In the genomic region with DNA sequence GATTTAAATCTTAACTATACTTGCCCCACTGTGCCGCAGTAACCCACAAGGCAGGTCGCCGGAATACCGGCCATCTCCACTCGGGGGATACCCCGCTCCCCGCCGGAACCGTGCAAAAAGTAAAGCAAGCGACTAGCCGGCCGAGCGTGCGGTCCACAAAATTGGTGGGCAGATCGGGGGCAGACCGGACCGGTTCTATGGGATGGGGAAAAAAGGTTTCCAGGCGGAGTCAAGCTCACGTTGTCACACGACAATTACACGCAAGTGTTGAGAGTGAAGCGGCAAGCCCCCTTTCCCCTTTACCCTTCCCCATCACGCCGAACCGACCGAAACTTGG, we compare ENCODE assay signal across 4 fruit fly cellular contexts.
TF ChIP-seq lines count a peak whose summit lies in the region.

No protein-coding gene starts in this region.

- TF ChIP-seq CTCF in whole organism, embryonic (GFP tag; optimal IDR thresholded peaks at IDR 0.05; lab: Kevin White, UChicago) = no peak

TF ChIP-seq in whole organism, embryonic, 481 proteins besides CTCF, POLR2A, EP300 and RAD21 (continues in another document):
- TF ChIP-seq Blimp-1 (GFP tag; optimal IDR thresholded peaks at IDR 0.05; lab: Kevin White, UChicago) (peak; percentile 64), phol (tag; optimal IDR thresholded peaks at IDR 0.05; lab: Kevin White, UChicago) (no peak), CG12769 (tag; optimal IDR thresholded peaks at IDR 0.05; lab: Kevin White, UChicago) (peak; percentile 55), mld (GFP tag; IDR thresholded peaks at IDR 0.05; lab: Robert Waterston, UW; ENCODE audit: partially characterized antibody) (no peak), CG17361 (GFP tag; IDR thresholded peaks at IDR 0.05; lab: Robert Waterston, UW) (peak; percentile 26; the same call in 2 of the 3 replicates), Ets65A (GFP tag; lab: Kevin White, UChicago) (peak; percentile 3), Med (GFP tag; lab: Kevin White, UChicago) (peak; percentile 55), az2 (GFP tag; optimal IDR thresholded peaks at IDR 0.05; lab: Kevin White, UChicago) (no peak), CG8924 (tag; optimal IDR thresholded peaks at IDR 0.05; lab: Kevin White, UChicago) (peak; percentile 20), CG13775 (GFP tag; optimal IDR thresholded peaks at IDR 0.05; lab: Kevin White, UChicago) (peak; percentile 13), gsb (GFP tag; IDR thresholded peaks at IDR 0.05; lab: Robert Waterston, UW) (no peak), CG6175 (GFP tag; IDR thresholded peaks at IDR 0.05; lab: Robert Waterston, UW) (peak; percentile 62; the same call in 1 of the 3 replicates), CG9437 (GFP tag; optimal IDR thresholded peaks at IDR 0.05; lab: Kevin White, UChicago) (peak; percentile 26), crol (GFP tag; IDR thresholded peaks at IDR 0.05; lab: Robert Waterston, UW) (peak; percentile 83), chinmo (GFP tag; IDR thresholded peaks at IDR 0.05; lab: Robert Waterston, UW; ENCODE audit: partially characterized antibody) (0 out of 4 replicates have a peak, but pooled peaks have one; percentile 17), sr (GFP tag; IDR thresholded peaks at IDR 0.05; lab: Robert Waterston, UW) (0 out of 3 replicates have a peak, but pooled peaks have one; percentile 43), pan (optimal IDR thresholded peaks at IDR 0.05; lab: Kevin White, UChicago) (no peak), pan (GFP tag; optimal IDR thresholded peaks at IDR 0.05 in 1 of 2, IDR thresholded peaks at IDR 0.05 in 1 of 2) (peak in 1 of 2 experiments; percentile 20), rib (GFP tag; IDR thresholded peaks at IDR 0.05; lab: Robert Waterston, UW) (peak; percentile 32; the same call in 1 of the 2 replicates), CG32532 (GFP tag; IDR thresholded peaks at IDR 0.05; lab: Robert Waterston, UW) (0 out of 2 replicates have a peak, but pooled peaks have one; percentile 13)

TF ChIP-seq in whole organism, prepupa, 60 proteins besides CTCF, POLR2A, EP300 and RAD21 (continues in another document):
- TF ChIP-seq Met (GFP tag; optimal IDR thresholded peaks at IDR 0.05; lab: Kevin White, UChicago) = no peak
- TF ChIP-seq CG11762 (GFP tag; optimal IDR thresholded peaks at IDR 0.05; lab: Kevin White, UChicago; ENCODE audit: insufficient read depth) = no peak
- TF ChIP-seq CG16779 (tag; optimal IDR thresholded peaks at IDR 0.05; lab: Kevin White, UChicago) = no peak
- no peak for TF ChIP-seq salr (GFP tag; optimal IDR thresholded peaks at IDR 0.05; lab: Kevin White, UChicago)
- TF ChIP-seq Gug (GFP tag; IDR thresholded peaks at IDR 0.05; lab: Robert Waterston, UW) = no peak; the same call in 1 of the 2 replicates
- no peak for TF ChIP-seq CG6808 (GFP tag; optimal IDR thresholded peaks at IDR 0.05; lab: Kevin White, UChicago)
- peak; percentile 63 for TF ChIP-seq CG1621 (tag; optimal IDR thresholded peaks at IDR 0.05; lab: Kevin White, UChicago)
- TF ChIP-seq pdm3 (GFP tag; optimal IDR thresholded peaks at IDR 0.05; lab: Kevin White, UChicago) = no peak
- no peak for TF ChIP-seq esn (GFP tag; optimal IDR thresholded peaks at IDR 0.05; lab: Kevin White, UChicago)
- no peak for TF ChIP-seq Sox14 (GFP tag; optimal IDR thresholded peaks at IDR 0.05; lab: Kevin White, UChicago)
- no peak for TF ChIP-seq eg (GFP tag; IDR thresholded peaks at IDR 0.05; lab: Robert Waterston, UW)
- no peak for TF ChIP-seq OdsH (GFP tag; optimal IDR thresholded peaks at IDR 0.05; lab: Kevin White, UChicago)
- TF ChIP-seq vri (GFP tag; optimal IDR thresholded peaks at IDR 0.05; lab: Kevin White, UChicago) = no peak
- TF ChIP-seq ss (GFP tag; optimal IDR thresholded peaks at IDR 0.05; lab: Kevin White, UChicago) = peak in 1 of 2 experiments; percentile 57
- peak; percentile 28 for TF ChIP-seq spab (GFP tag; optimal IDR thresholded peaks at IDR 0.05; lab: Kevin White, UChicago)
- TF ChIP-seq topi (GFP tag; optimal IDR thresholded peaks at IDR 0.05; lab: Kevin White, UChicago) = no peak
- TF ChIP-seq acj6 (GFP tag; optimal IDR thresholded peaks at IDR 0.05; lab: Kevin White, UChicago) = no peak
- TF ChIP-seq CG3919 (GFP tag; optimal IDR thresholded peaks at IDR 0.05; lab: Kevin White, UChicago) = no peak
- TF ChIP-seq CG8319 (GFP tag; optimal IDR thresholded peaks at IDR 0.05; lab: Kevin White, UChicago) = no peak
- no peak for TF ChIP-seq CG4318 (GFP tag; optimal IDR thresholded peaks at IDR 0.05; lab: Kevin White, UChicago)
- no peak for TF ChIP-seq CG11902 (GFP tag; optimal IDR thresholded peaks at IDR 0.05; lab: Kevin White, UChicago)
- peak; percentile 11 for TF ChIP-seq CG3032 (tag; optimal IDR thresholded peaks at IDR 0.05; lab: Kevin White, UChicago)
- no peak for TF ChIP-seq fd85E (GFP tag; optimal IDR thresholded peaks at IDR 0.05; lab: Kevin White, UChicago)

TF ChIP-seq in whole organism, pupa, 21 proteins besides CTCF, POLR2A, EP300 and RAD21:
- TF ChIP-seq EcR (GFP tag; optimal IDR thresholded peaks at IDR 0.05; lab: Kevin White, UChicago) = peak; percentile 35
- TF ChIP-seq CG10348 (GFP tag; IDR thresholded peaks at IDR 0.05; lab: Robert Waterston, UW) = 0 out of 2 replicates have a peak, but pooled peaks have one; percentile 28
- no peak for TF ChIP-seq CG34367 (tag; optimal IDR thresholded peaks at IDR 0.05; lab: Kevin White, UChicago)
- 0 out of 2 replicates have a peak, but pooled peaks have one; percentile 12 for TF ChIP-seq CG32121 (GFP tag; IDR thresholded peaks at IDR 0.05; lab: Robert Waterston, UW)
- peak; percentile 93 for TF ChIP-seq CG13204 (GFP tag; optimal IDR thresholded peaks at IDR 0.05; lab: Kevin White, UChicago)
- no peak for TF ChIP-seq D1 (tag; optimal IDR thresholded peaks at IDR 0.05; lab: Kevin White, UChicago)
- no peak for TF ChIP-seq CG14655 (GFP tag; optimal IDR thresholded peaks at IDR 0.05; lab: Kevin White, UChicago)
- peak; percentile 74 for TF ChIP-seq CG4496 (GFP tag; IDR thresholded peaks at IDR 0.05; lab: Robert Waterston, UW)

TF ChIP-seq in whole organism, wandering third instar larva, 38 proteins besides CTCF, POLR2A, EP300 and RAD21:
- TF ChIP-seq HLH106 (tag; optimal IDR thresholded peaks at IDR 0.05; lab: Kevin White, UChicago) = no peak
- peak; percentile 24 for TF ChIP-seq fru (GFP tag; optimal IDR thresholded peaks at IDR 0.05; lab: Kevin White, UChicago)

Comparison
In these comparisons a context has a peak if more than half of its experiments do, and no peak if none do; other contexts are left out.
1. Of the 7 proteins assayed by ChIP-seq in both whole organism, embryonic and whole organism, prepupa: peak only in whole organism, embryonic: Blimp-1; only in whole organism, prepupa: none; in both: none; in neither: 6.